Worm (Caenorhabditis elegans): Measurements from ENCODE around the gene lgc-6.

ce11 chrIV:8382695-8383094 is 43.0 kb downstream of the lgc-6 start, which contains the start of gene D2096.9:
- TF ChIP-seq zag-1 (tag; optimal IDR thresholded peaks at IDR 0.05), result no peak
- TF ChIP-seq nhr-12 (tag; optimal IDR thresholded peaks at IDR 0.05), result no peak
- TF ChIP-seq nhr-25 (tag; optimal IDR thresholded peaks at IDR 0.05), result no peak

Data from whole organism, L2 larva.